Worm (Caenorhabditis elegans) whole organism, midembryonic: ENCODE measurements around the gene R151.10.

Source experiments
- T22C8.4 ChIP-seq: fragments of 200-800 bp; sonication (Bioruptor generic); IDR thresholded peaks from 2 replicates; pipeline ENCODE4 v1.3.6; 2022; ENCODE audit warnings: missing genetic modification characterization, missing compliant biosample characterization
- cog-1 ChIP-seq: sonication (generic microtip); optimal IDR thresholded peaks from 2 replicates; lab custom pipeline; 2016; ENCODE audit warnings: missing genetic modification characterization, missing compliant biosample characterization
- flt-1 ChIP-seq: fragments of 200-800 bp; sonication (Bioruptor generic); IDR thresholded peaks from 2 replicates; pipeline ENCODE4 v1.3.6; 2022; ENCODE audit warnings: missing genetic modification characterization, missing compliant biosample characterization
- klf-2 ChIP-seq: fragments of 200-800 bp; sonication (Bioruptor generic); conservative IDR thresholded peaks from 2 replicates; pipeline ENCODE4 v1.3.6; 2022; ENCODE audit warnings: missing genetic modification reagents, missing genetic modification characterization, missing compliant biosample characterization
- med-1 ChIP-seq: sonication (generic microtip); optimal IDR thresholded peaks from 2 replicates; lab custom pipeline; 2017; ENCODE audit warnings: missing genetic modification characterization, mild to moderate bottlenecking, missing compliant biosample characterization, antibody characterized with exemption, missing genetic modification reagents; ENCODE audit not compliant: insufficient read depth
- ref-1 ChIP-seq: fragments of 200-800 bp; sonication (Bioruptor generic); conservative IDR thresholded peaks from 2 replicates; pipeline ENCODE4 v1.3.6; 2022; ENCODE audit warnings: missing genetic modification reagents, missing genetic modification characterization, missing compliant biosample characterization
- tab-1 ChIP-seq: fragments of 200-800 bp; sonication (Bioruptor generic); IDR thresholded peaks from 2 replicates; pipeline ENCODE4 v1.3.6; 2022; ENCODE audit warnings: missing genetic modification characterization, missing compliant biosample characterization
- ztf-23 ChIP-seq: fragments of 200-800 bp; sonication (Bioruptor generic); IDR thresholded peaks from 2 replicates; pipeline ENCODE4 v1.3.6; 2022; ENCODE audit warnings: missing genetic modification reagents, missing genetic modification characterization, missing compliant biosample characterization
- ztf-29 ChIP-seq: fragments of 200-800 bp; sonication (Bioruptor generic); IDR thresholded peaks from 2 replicates; pipeline ENCODE4 v1.3.6; 2022; ENCODE audit warnings: missing genetic modification reagents, missing genetic modification characterization, missing compliant biosample characterization

The R151.10 gene

DNA sequence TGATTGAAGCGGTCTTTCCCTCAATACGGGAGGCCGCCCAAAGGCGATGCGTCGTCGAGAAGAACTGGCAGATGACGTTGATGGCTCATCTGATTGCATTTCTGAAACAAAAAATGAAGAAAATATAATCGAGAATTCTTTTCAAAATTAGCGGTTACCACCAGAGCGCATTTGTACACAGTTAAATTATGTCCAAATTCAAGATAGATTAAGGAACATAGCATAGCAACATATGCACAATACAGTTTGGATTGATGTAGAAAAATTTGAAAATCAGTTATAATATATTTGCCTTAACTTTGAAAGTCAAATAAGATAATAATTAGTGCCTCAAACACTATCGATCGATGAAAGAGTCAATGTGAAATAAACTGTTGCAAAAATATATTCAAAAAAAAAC, 1.1 kb downstream of the R151.10 start, which contains the start of gene R151.8:
Gene R151.8, minus strand, starts transcription at position 101 of the 400 bp plus-strand sequence.
- no peak for TF ChIP-seq flt-1 (GFP tag; lab: Robert Waterston, UW)

- TF ChIP-seq flt-1 (GFP tag; lab: Robert Waterston, UW) (no peak), ref-1 (no peak), cog-1 (tag; lab: Kevin White, UChicago) (no peak), T22C8.4 (GFP tag; lab: Robert Waterston, UW) (no peak), klf-2 (GFP tag; lab: Robert Waterston, UW) (no peak), ztf-23 (GFP tag; lab: Robert Waterston, UW) (no peak)
These were observed 4.1 kb downstream of the R151.10 start, which contains the start of gene hsp-75 for ce11 chrIII:7226607-7227006. Gene hsp-75, minus strand, starts transcription at chrIII:7226707.

ce11 chrIII:7223029-7223428, 7.7 kb downstream of the R151.10 start, which contains the start of gene der-2:
Gene der-2, minus strand, starts transcription at chrIII:7223129.
- no peak for TF ChIP-seq T22C8.4 (GFP tag; lab: Robert Waterston, UW)
- TF ChIP-seq ztf-23 (GFP tag; lab: Robert Waterston, UW) = no peak
- TF ChIP-seq cog-1 (tag; lab: Kevin White, UChicago) = no peak
- TF ChIP-seq ztf-29 = no peak
- TF ChIP-seq flt-1 (GFP tag; lab: Robert Waterston, UW) = no peak
- TF ChIP-seq tab-1 (GFP tag; lab: Robert Waterston, UW) = no peak
- no peak for TF ChIP-seq klf-2 (GFP tag; lab: Robert Waterston, UW)
- TF ChIP-seq ref-1 = no peak
- TF ChIP-seq med-1 (GFP tag; lab: Kevin White, UChicago) = no peak

DNA sequence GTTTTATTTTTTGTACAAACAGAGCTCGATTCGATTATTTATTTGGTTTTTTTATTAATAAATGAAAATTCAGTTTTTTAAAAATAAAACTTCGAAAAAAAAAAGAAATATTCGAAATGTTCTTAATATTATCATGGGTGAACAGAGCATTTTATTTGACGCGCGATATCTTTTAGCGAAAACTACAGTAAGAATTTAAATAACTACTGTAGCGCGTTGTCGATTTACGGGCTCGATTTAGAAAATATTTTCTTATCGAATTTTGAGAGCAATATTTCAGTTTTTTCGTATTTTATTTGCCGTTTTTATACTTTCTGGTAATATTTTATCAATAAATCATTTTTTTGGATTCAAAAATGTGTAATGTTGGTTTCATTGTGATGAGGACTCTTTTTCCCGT, 9.6 kb downstream of the R151.10 start:
- TF ChIP-seq cog-1 (tag; lab: Kevin White, UChicago) (no peak), flt-1 (GFP tag; lab: Robert Waterston, UW) (no peak), med-1 (GFP tag; lab: Kevin White, UChicago) (no peak), klf-2 (GFP tag; lab: Robert Waterston, UW) (no peak), tab-1 (GFP tag; lab: Robert Waterston, UW) (no peak), ref-1 (no peak), T22C8.4 (GFP tag; lab: Robert Waterston, UW) (no peak), ztf-23 (GFP tag; lab: Robert Waterston, UW) (no peak)

- TF ChIP-seq ztf-29 (no peak), T22C8.4 (GFP tag; lab: Robert Waterston, UW) (no peak), ref-1 (no peak), klf-2 (GFP tag; lab: Robert Waterston, UW) (no peak), tab-1 (GFP tag; lab: Robert Waterston, UW) (no peak), med-1 (GFP tag; lab: Kevin White, UChicago) (no peak), cog-1 (tag; lab: Kevin White, UChicago) (no peak), flt-1 (GFP tag; lab: Robert Waterston, UW) (no peak)
These were observed 13.7 kb downstream of the R151.10 start for ce11 chrIII:7216924-7217521.

- TF ChIP-seq ztf-23 (GFP tag; lab: Robert Waterston, UW) (no peak), med-1 (GFP tag; lab: Kevin White, UChicago) (no peak), ztf-29 (no peak), cog-1 (tag; lab: Kevin White, UChicago) (no peak), klf-2 (GFP tag; lab: Robert Waterston, UW) (no peak), tab-1 (GFP tag; lab: Robert Waterston, UW) (no peak), flt-1 (GFP tag; lab: Robert Waterston, UW) (no peak), T22C8.4 (GFP tag; lab: Robert Waterston, UW) (no peak), ref-1 (no peak)
These were observed 14.5 kb downstream of the R151.10 start, which contains the start of gene R151.1 for ce11 chrIII:7216226-7216625. Gene R151.1, plus strand, starts transcription at chrIII:7216526.

DNA sequence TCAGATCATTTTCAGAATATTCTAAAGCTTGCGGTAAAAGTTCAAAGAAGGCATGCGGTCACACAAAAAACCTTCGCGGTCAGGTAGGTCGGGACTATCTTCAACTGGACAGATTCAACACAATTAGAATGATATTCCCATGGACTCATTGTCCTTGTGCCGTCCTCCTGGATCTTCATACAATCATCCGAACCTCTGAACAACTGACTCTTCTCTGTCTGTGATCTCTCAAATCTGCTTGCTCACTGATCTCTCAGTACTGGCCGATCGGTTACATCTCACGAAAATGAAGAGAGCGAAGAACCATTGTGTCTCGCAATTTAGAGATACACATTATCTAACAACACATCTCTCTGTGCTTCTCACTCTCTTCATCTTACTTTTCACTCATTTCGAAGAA, 15.2 kb downstream of the R151.10 start:
- no peak for TF ChIP-seq klf-2 (GFP tag; lab: Robert Waterston, UW)
- no peak for TF ChIP-seq flt-1 (GFP tag; lab: Robert Waterston, UW)
- TF ChIP-seq cog-1 (tag; lab: Kevin White, UChicago) = no peak
- TF ChIP-seq ztf-29 = no peak
- TF ChIP-seq tab-1 (GFP tag; lab: Robert Waterston, UW) = no peak
- no peak for TF ChIP-seq ztf-23 (GFP tag; lab: Robert Waterston, UW)
- TF ChIP-seq T22C8.4 (GFP tag; lab: Robert Waterston, UW) = no peak
- TF ChIP-seq ref-1 = no peak
- no peak for TF ChIP-seq med-1 (GFP tag; lab: Kevin White, UChicago)

- TF ChIP-seq med-1 (GFP tag; lab: Kevin White, UChicago) (no peak), klf-2 (GFP tag; lab: Robert Waterston, UW) (no peak), ref-1 (no peak), ztf-23 (GFP tag; lab: Robert Waterston, UW) (no peak), T22C8.4 (GFP tag; lab: Robert Waterston, UW) (no peak), cog-1 (tag; lab: Kevin White, UChicago) (no peak), tab-1 (GFP tag; lab: Robert Waterston, UW) (no peak), flt-1 (GFP tag; lab: Robert Waterston, UW) (no peak), ztf-29 (no peak)
These were observed 18.7 kb downstream of the R151.10 start for ce11 chrIII:7212028-7212427.

DNA sequence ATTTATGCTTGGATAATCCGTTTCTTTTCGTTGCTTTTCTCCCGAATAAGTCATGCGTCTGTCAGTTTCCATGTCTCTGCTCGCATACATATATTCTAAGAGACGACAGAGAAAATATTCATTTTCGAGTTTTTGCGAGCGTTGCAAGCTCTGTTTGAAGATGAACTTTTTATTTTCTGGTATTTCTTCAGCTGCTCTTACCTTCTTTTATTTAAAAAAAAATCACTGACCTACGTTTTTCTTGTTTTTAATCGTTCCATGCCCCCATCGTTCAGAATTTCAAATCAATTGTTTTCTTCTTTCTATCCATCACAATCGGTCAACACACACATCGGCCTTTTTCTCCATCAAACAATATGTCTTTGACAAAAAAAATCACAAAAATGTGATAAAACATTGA, 20.3 kb downstream of the R151.10 start:
- TF ChIP-seq T22C8.4 (GFP tag; lab: Robert Waterston, UW) (no peak), flt-1 (GFP tag; lab: Robert Waterston, UW) (no peak)

DNA sequence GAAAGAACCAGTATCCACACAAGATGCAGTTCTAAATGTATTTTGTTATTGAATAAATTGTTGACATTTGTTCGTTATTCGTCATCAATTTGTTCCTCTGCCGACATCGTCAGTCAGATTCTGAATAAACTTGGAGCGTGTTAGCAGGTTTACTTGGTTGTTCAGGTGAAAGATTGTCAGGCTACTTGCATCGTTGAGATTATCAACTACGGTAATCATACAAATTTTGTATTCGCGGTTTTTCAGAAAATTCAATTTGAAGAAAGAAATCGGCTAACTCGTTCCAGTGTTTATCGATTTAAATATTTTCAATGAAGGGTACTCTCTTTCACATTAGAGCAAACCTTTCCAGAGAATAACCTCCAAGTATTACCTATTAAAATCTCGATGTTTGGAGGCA, 21.0 kb downstream of the R151.10 start, which contains the start of gene R151.2:
Gene R151.2, plus strand, starts transcription at position 247 of the 400 bp plus-strand sequence.
- TF ChIP-seq klf-2 (GFP tag; lab: Robert Waterston, UW) (no peak), ztf-29 (no peak), ztf-23 (GFP tag; lab: Robert Waterston, UW) (no peak), med-1 (GFP tag; lab: Kevin White, UChicago) (no peak), T22C8.4 (GFP tag; lab: Robert Waterston, UW) (no peak), flt-1 (GFP tag; lab: Robert Waterston, UW) (no peak), cog-1 (tag; lab: Kevin White, UChicago) (no peak), tab-1 (GFP tag; lab: Robert Waterston, UW) (no peak), ref-1 (no peak)
